Fruit fly (Drosophila melanogaster) whole organism, adult: ENCODE measurements around the gene Fdx1.

ENCODE experiments used
- CG11617 ChIP-seq: fragments of 200-800 bp; sonication (Bioruptor generic); optimal IDR thresholded peaks from 2 replicates; lab custom pipeline; 2017; ENCODE audit warnings: mild to moderate bottlenecking, missing biosample characterization, missing genetic modification reagents, missing genetic modification characterization
- CG12768 ChIP-seq: fragments of 200-800 bp; sonication (Bioruptor generic); optimal IDR thresholded peaks from 2 replicates; lab custom pipeline; 2017; ENCODE audit warnings: missing biosample characterization, missing genetic modification characterization, mild to moderate bottlenecking, moderate library complexity, missing genetic modification reagents
- CG14711 ChIP-seq: fragments of 200-800 bp; sonication (Bioruptor generic); optimal IDR thresholded peaks from 2 replicates; lab custom pipeline; 2018; ENCODE audit warnings: missing biosample characterization, mild to moderate bottlenecking, missing genetic modification characterization, moderate library complexity
- CG1620 ChIP-seq: fragments of 200-800 bp; sonication (Bioruptor generic); optimal IDR thresholded peaks from 2 replicates; lab custom pipeline; 2016; ENCODE audit warnings: missing biosample characterization, missing genetic modification characterization
- CG33017 ChIP-seq: fragments of 200-800 bp; sonication (Bioruptor generic); optimal IDR thresholded peaks from 2 replicates; lab custom pipeline; 2018; ENCODE audit warnings: missing biosample characterization, mild to moderate bottlenecking, missing genetic modification characterization, moderate library complexity
- CG5204 ChIP-seq: fragments of 200-800 bp; sonication (Bioruptor generic); optimal IDR thresholded peaks from 2 replicates; lab custom pipeline; 2016; ENCODE audit warnings: missing biosample characterization, missing genetic modification characterization
- CG7045 ChIP-seq: fragments of 200-800 bp; sonication (Bioruptor generic); optimal IDR thresholded peaks from 2 replicates; lab custom pipeline; 2017; ENCODE audit warnings: missing biosample characterization, mild to moderate bottlenecking, missing genetic modification characterization
- CG7101 ChIP-seq: fragments of 200-800 bp; sonication (Bioruptor generic); optimal IDR thresholded peaks from 2 replicates; lab custom pipeline; 2018; ENCODE audit warnings: missing biosample characterization, mild to moderate bottlenecking, missing genetic modification characterization, moderate library complexity
- Clk ChIP-seq: fragments of 200-800 bp; sonication (Bioruptor generic); optimal IDR thresholded peaks from 2 replicates; lab custom pipeline; 2017; ENCODE audit warnings: missing biosample characterization, missing genetic modification characterization
- Crg-1 ChIP-seq: fragments of 200-800 bp; sonication (Bioruptor generic); optimal IDR thresholded peaks from 2 replicates; lab custom pipeline; 2016; ENCODE audit warnings: missing biosample characterization, missing genetic modification characterization
- Hr96 ChIP-seq: fragments of 200-800 bp; sonication (Bioruptor generic); optimal IDR thresholded peaks from 2 replicates; lab custom pipeline; 2016; ENCODE audit warnings: missing biosample characterization, missing genetic modification characterization
- Mnt ChIP-seq: fragments of 200-800 bp; sonication (Bioruptor generic); optimal IDR thresholded peaks from 2 replicates; lab custom pipeline; 2016; ENCODE audit warnings: missing biosample characterization, mild to moderate bottlenecking, missing genetic modification characterization
- bab1 ChIP-seq: fragments of 200-800 bp; sonication (Bioruptor generic); optimal IDR thresholded peaks from 3 replicates; lab custom pipeline; 2019; ENCODE audit warnings: missing biosample characterization, mild to moderate bottlenecking, missing genetic modification characterization, moderate library complexity
- cic ChIP-seq: fragments of 200-800 bp; sonication (Bioruptor generic); optimal IDR thresholded peaks from 2 replicates; lab custom pipeline; 2017; ENCODE audit warnings: missing biosample characterization, mild to moderate bottlenecking, missing genetic modification characterization, moderate library complexity
- cnc ChIP-seq, 2 experiments: fragments of >200 bp; optimal IDR thresholded peaks; 2 replicates each; lab custom pipeline; 2017
- kay ChIP-seq: fragments of 200-800 bp; sonication (Bioruptor generic); peaks from one replicate; lab custom pipeline; 2016; ENCODE audit warnings: missing biosample characterization, missing genetic modification characterization, borderline replicate concordance
- ovo ChIP-seq: fragments of 200-800 bp; sonication (Bioruptor generic); optimal IDR thresholded peaks from 2 replicates; lab custom pipeline; 2016; ENCODE audit warnings: missing biosample characterization, missing genetic modification characterization
- pad ChIP-seq: fragments of 200-800 bp; sonication (Bioruptor generic); optimal IDR thresholded peaks from 3 replicates; lab custom pipeline; 2017; ENCODE audit warnings: missing biosample characterization, missing genetic modification characterization, mild to moderate bottlenecking, moderate library complexity, missing genetic modification reagents
- tj ChIP-seq: fragments of 200-800 bp; sonication (Bioruptor generic); optimal IDR thresholded peaks from 3 replicates; lab custom pipeline; 2017; ENCODE audit warnings: missing biosample characterization, mild to moderate bottlenecking, missing genetic modification characterization, moderate library complexity
- toe ChIP-seq: fragments of 200-800 bp; sonication (Bioruptor generic); optimal IDR thresholded peaks from 2 replicates; lab custom pipeline; 2016; ENCODE audit warnings: missing biosample characterization, missing genetic modification characterization

The Fdx1 gene

DNA sequence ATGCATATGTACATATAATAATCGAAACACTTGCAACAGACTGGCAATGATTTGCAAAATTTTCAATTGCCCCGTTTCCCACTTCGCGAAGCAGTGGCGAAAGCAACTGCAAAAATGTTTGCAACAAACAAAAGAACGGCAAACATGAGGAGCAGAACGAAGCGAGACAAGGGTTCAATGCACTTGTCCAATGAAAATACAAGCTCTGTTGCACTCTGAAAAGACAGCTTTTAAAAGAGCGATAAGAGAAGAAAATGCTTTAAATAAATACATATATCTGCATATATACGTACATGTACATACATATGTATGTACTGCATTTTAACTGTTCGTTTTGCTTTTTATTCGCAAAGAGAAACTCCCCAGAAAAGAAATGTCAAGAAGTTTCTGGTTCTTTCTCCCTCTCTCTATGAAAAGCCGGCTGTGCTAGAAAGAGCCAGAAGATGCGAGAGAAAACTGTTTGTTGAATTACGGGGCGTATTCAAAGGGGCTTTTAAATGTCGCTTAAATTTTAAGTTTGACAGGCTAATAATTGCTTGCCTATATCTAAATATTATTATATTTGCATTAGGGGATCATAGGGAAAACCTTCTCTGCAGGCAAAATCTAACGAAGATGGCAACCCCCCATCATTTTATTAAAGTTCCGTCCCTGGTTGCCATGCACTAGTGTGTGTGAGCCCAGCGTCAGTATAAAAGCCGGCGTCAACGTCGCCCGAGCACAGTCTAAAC, 12.5 kb upstream of the Fdx1 start, which contains the start of gene Hsp27:
Gene Hsp27, plus strand, starts transcription at position 719 of the 731 bp plus-strand sequence.
- TF ChIP-seq pad (GFP tag; lab: Kevin White, UChicago) (peak; percentile 92), CG5204 (GFP tag; lab: Kevin White, UChicago) (peak; percentile 93), Mnt (GFP tag; lab: Kevin White, UChicago) (peak; percentile 96), CG12768 (GFP tag; lab: Kevin White, UChicago) (peak; percentile 99), bab1 (GFP tag; lab: Kevin White, UChicago) (peak; percentile 99), toe (GFP tag; lab: Kevin White, UChicago) (peak; percentile 93), ovo (GFP tag; lab: Kevin White, UChicago) (peak; percentile 77), cic (GFP tag; lab: Kevin White, UChicago) (peak; percentile 91), Hr96 (GFP tag; lab: Kevin White, UChicago) (peak; percentile 97), CG1620 (GFP tag; lab: Kevin White, UChicago) (peak; percentile 88), CG14711 (tag; lab: Kevin White, UChicago) (peak; percentile 97), cnc (optimal IDR thresholded peaks at IDR 0.05; lab: Kevin White, UChicago) (peak in 1 of 2 experiments; percentile 69), CG7045 (GFP tag; lab: Kevin White, UChicago) (peak; percentile 97), CG11617 (GFP tag; lab: Kevin White, UChicago) (peak; percentile 96), tj (peak; percentile 75), Crg-1 (GFP tag; lab: Kevin White, UChicago) (peak; percentile 97), Clk (peak; percentile 92), CG33017 (peak; percentile 99), kay (GFP tag; lab: Kevin White, UChicago) (peak; percentile 99), CG7101 (tag; lab: Kevin White, UChicago) (peak; percentile 98)

DNA sequence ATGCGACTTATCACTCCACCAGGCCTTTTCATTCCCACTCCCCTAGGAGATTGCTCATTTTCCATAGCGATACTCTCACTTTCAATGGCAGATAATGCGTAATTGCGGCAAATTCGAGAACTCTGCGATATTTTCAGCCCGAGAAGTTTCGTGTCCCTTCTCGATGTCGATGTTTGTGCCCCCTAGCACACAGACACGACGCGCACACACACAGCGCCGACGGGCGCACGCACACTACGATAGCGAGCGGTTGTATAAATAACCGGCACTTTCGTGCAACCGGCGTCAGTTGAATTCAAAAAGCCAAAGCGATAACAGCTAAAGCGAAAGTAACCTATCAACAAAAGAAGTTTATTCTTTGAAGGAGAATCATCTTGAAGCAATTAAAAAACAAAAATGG, 10.6 kb upstream of the Fdx1 start, which contains the start of gene Hsp23:
Gene Hsp23, plus strand, starts transcription at position 281 of the 400 bp plus-strand sequence.
- TF ChIP-seq cic (GFP tag; lab: Kevin White, UChicago) (no peak), CG14711 (tag; lab: Kevin White, UChicago) (no peak), CG33017 (no peak), kay (GFP tag; lab: Kevin White, UChicago) (no peak), ovo (GFP tag; lab: Kevin White, UChicago) (no peak), CG7045 (GFP tag; lab: Kevin White, UChicago) (no peak), CG12768 (GFP tag; lab: Kevin White, UChicago) (no peak), CG7101 (tag; lab: Kevin White, UChicago) (no peak), toe (GFP tag; lab: Kevin White, UChicago) (no peak)

DNA sequence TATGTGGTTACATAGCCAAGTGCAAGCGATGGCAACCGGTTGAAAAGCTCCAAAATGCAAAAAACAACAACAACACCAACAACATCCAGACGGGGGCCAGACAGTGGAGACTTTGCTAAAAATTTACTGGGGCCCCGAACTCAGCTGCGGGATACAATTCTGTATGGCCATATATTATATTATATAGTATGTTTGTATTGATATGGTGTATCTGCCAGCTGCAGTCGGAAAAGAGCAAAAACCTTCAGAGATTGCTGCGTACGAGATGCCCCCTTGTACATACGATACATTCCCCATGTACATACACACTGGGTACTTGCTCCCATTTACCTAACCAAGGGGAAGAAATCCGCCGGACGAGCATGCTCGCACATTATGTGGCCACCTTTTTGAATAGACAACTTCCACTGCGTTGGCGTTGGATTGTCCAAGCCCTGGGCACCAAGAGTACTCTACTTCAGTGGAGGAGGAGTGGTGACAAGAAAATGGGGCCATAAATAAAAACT, 9.4 kb upstream of the Fdx1 start:
- TF ChIP-seq Crg-1 (GFP tag; lab: Kevin White, UChicago) = no peak
- TF ChIP-seq kay (GFP tag; lab: Kevin White, UChicago) = no peak
- TF ChIP-seq CG7101 (tag; lab: Kevin White, UChicago) = no peak

DNA sequence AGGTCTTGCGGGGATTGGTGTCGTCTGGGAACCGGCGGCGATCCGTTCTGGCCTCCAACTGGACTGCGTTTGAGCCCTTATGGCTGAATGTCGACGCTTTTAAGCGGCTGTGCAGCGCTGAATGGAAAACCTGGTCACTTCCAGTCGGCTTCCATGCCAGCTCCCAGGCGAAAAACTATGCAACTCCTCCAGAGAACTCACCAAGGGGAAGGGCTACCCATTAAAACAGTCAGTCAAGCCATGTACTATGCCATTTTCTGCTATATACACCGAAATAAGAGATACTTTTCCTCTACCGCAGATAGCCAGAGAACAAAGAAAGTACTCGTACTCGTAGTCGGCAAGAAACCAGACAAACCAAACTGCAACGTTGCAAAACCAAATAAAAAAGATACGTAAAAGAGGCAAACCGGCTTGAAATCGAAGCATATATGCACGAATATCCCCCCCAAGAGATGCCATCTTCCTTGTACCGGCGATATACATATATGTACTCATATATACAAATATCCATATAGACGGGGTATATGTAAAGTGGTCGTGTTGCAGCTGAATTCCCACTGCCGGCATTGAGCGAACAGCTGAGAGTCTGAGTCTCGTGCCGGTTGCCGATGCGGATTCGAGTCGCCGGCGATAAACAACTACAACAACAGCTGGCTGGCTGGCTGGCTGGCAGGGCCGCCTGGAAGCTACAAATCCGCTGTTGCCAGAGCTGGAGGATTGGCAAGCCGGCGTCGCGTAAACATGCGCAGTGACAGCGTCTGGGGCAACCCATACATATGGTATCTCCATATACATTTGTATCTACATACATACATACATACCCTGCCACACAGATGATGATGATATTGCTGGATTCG, 8.7 kb upstream of the Fdx1 start, which contains the start of gene Hsp67Ba:
Gene Hsp67Ba, minus strand, starts transcription at position 51 of the 860 bp plus-strand sequence.
- no peak for TF ChIP-seq CG11617 (GFP tag; lab: Kevin White, UChicago)
- peak; percentile 84 for TF ChIP-seq tj

DNA sequence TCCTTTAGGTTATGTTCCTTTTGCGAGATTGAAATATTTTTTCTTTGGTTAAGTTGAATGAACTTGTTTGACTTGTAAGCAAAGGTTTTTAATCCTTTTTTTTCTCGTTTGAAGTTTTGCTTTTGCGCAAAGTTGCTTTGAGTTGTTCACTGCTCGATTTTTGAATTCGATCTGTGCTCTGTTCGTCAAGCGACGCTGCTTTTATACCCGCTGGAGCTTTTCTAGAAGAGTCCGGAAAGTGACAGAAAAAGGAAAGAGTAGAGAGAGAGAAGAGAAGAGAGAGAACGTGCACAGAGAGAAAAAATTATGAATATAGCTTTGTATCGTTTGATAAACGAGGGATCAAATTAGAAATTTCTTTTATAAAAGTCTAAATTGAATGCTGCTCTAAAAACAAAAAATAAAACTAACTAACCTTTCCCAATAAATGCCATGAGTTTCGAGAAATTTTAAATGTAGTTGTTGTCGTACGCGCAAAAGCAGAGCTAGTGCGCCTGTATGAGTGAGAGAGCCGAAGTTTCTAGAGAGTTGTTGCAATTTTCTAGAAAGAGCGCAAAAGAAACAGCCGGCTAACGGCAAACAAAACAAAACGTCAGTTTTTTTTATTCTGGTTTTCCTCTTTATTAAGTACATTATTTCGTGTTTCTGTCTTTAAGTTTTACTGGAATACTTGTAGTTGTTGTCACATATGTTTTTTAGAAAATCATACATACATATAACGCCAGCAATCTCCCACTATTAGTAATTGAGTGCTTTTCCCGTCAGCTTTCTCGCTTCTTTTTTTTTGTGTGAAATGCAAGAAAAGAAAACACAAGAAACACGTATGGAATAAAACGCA, 6.4 kb upstream of the Fdx1 start, which contains the start of gene Hsp26:
Gene Hsp26, minus strand, starts transcription at position 230 of the 838 bp plus-strand sequence.
- TF ChIP-seq bab1 (GFP tag; lab: Kevin White, UChicago) (peak; percentile 76), kay (GFP tag; lab: Kevin White, UChicago) (peak; percentile 99), cic (GFP tag; lab: Kevin White, UChicago) (peak; percentile 41), ovo (GFP tag; lab: Kevin White, UChicago) (no peak), CG1620 (GFP tag; lab: Kevin White, UChicago) (no peak), Mnt (GFP tag; lab: Kevin White, UChicago) (peak; percentile 62), CG14711 (tag; lab: Kevin White, UChicago) (peak; percentile 81), CG7045 (GFP tag; lab: Kevin White, UChicago) (peak; percentile 70), CG12768 (GFP tag; lab: Kevin White, UChicago) (peak; percentile 77), Crg-1 (GFP tag; lab: Kevin White, UChicago) (peak; percentile 55), CG11617 (GFP tag; lab: Kevin White, UChicago) (peak; percentile 89), pad (GFP tag; lab: Kevin White, UChicago) (peak; percentile 49), tj (peak; percentile 44), Hr96 (GFP tag; lab: Kevin White, UChicago) (peak; percentile 50), CG5204 (GFP tag; lab: Kevin White, UChicago) (no peak), CG33017 (peak; percentile 79), cnc (optimal IDR thresholded peaks at IDR 0.05; lab: Kevin White, UChicago) (no peak), Clk (peak; percentile 40), CG7101 (tag; lab: Kevin White, UChicago) (peak; percentile 78)
